Fruit fly (Drosophila melanogaster) Kc167 (cell line): ENCODE data around the gene Zip99C.

Experiments used
- Myc ChIP-seq: fragments of >200 bp; optimal IDR thresholded peaks from 2 replicates; lab custom pipeline; 2017; ENCODE audit warnings: missing external identifiers
- Sin3A ChIP-seq: fragments of >200 bp; optimal IDR thresholded peaks from 2 replicates; lab custom pipeline; 2018; ENCODE audit warnings: missing external identifiers
- h ChIP-seq: fragments of >200 bp; optimal IDR thresholded peaks from 3 replicates; lab custom pipeline; 2018; ENCODE audit warnings: missing external identifiers
- insv ChIP-seq: fragments of >200 bp; optimal IDR thresholded peaks from 3 replicates; lab custom pipeline; 2018; ENCODE audit warnings: missing external identifiers
- psq ChIP-seq: fragments of >200 bp; optimal IDR thresholded peaks from 2 replicates; lab custom pipeline; 2017; ENCODE audit warnings: missing external identifiers
- ttk ChIP-seq: sonication (Bioruptor generic); optimal IDR thresholded peaks from 2 replicates; lab custom pipeline; 2017; ENCODE audit warnings: missing external identifiers

dm6 chr3R:29861432-29862249 is 7.1 kb downstream of the Zip99C start, which contains the start of the genes CG15514 and RpS8:
- no peak for TF ChIP-seq h (lab: Kevin White, UChicago)
- TF ChIP-seq Myc (lab: Kevin White, UChicago), result no peak
- no peak for TF ChIP-seq Sin3A (lab: Kevin White, UChicago)
- TF ChIP-seq insv (lab: Kevin White, UChicago), result no peak
- TF ChIP-seq psq, result no peak
- TF ChIP-seq ttk (lab: Kevin White, UChicago), result no peak
